Worm (Caenorhabditis elegans): Measurements from ENCODE around the gene algn-5.
A peak's percentile ranks its signal among the peaks of the same experiment; 100 is the strongest.

Gene algn-5

ce11 chrV:4192688-4193471 is 2.5 kb upstream of the algn-5 start (continued):
- TF ChIP-seq ceh-34 (tag; optimal IDR thresholded peaks at IDR 0.05) (peak; percentile 10), unc-3 (GFP tag; conservative IDR thresholded peaks at IDR 0.05) (no peak), unc-3 (tag; optimal IDR thresholded peaks at IDR 0.05) (no peak), fax-1 (tag; optimal IDR thresholded peaks at IDR 0.05) (peak; percentile 10), fkh-10 (GFP tag; optimal IDR thresholded peaks at IDR 0.05) (no peak), tbx-2 (tag; optimal IDR thresholded peaks at IDR 0.05) (peak; percentile 10), tbx-7 (tag; optimal IDR thresholded peaks at IDR 0.05) (no peak), C08G9.2 (tag; optimal IDR thresholded peaks at IDR 0.05) (peak; percentile 11)

ce11 chrV:4194587-4195211 is 678 bp upstream of the algn-5 start, which contains the start of gene Y45G5AM.9:
Y45G5AM.9 (minus strand) TSS chrV:4194637.
- TF ChIP-seq K02D7.2 (tag; optimal IDR thresholded peaks at IDR 0.05) = no peak
- no peak for TF ChIP-seq ceh-9 (tag; optimal IDR thresholded peaks at IDR 0.05)
- TF ChIP-seq nhr-11 (tag; optimal IDR thresholded peaks at IDR 0.05) = no peak
- TF ChIP-seq C38D4.7 (GFP tag; optimal IDR thresholded peaks at IDR 0.05) = peak; percentile 28
- TF ChIP-seq K09A11.1 (tag; optimal IDR thresholded peaks at IDR 0.05; ENCODE audit: insufficient read depth) = peak; percentile 25
- TF ChIP-seq ama-1 (optimal IDR thresholded peaks at IDR 0.05) = no peak
- peak; percentile 17 for TF ChIP-seq pqm-1 (tag; optimal IDR thresholded peaks at IDR 0.05)
- no peak for TF ChIP-seq ceh-22 (tag; optimal IDR thresholded peaks at IDR 0.05)
- peak; percentile 50 for TF ChIP-seq rnt-1 (tag; optimal IDR thresholded peaks at IDR 0.05)
- peak; percentile 83 for TF ChIP-seq elt-2 (tag; optimal IDR thresholded peaks at IDR 0.05)
- TF ChIP-seq ttx-3 (tag; optimal IDR thresholded peaks at IDR 0.05) = peak; percentile 40
- no peak for TF ChIP-seq pha-2 (tag; optimal IDR thresholded peaks at IDR 0.05)
- peak; percentile 8 for TF ChIP-seq fkh-10 (GFP tag; optimal IDR thresholded peaks at IDR 0.05)
- peak; percentile 2 for TF ChIP-seq C08G9.2 (tag; optimal IDR thresholded peaks at IDR 0.05)
- TF ChIP-seq odd-2 (tag; optimal IDR thresholded peaks at IDR 0.05) = no peak
- peak; percentile 81 for TF ChIP-seq tbx-2 (tag; optimal IDR thresholded peaks at IDR 0.05)
- peak; percentile 82 for TF ChIP-seq ref-2 (tag; optimal IDR thresholded peaks at IDR 0.05)
- TF ChIP-seq hlh-8 (tag; optimal IDR thresholded peaks at IDR 0.05) = peak; percentile 12
- no peak for TF ChIP-seq pha-4 (tag; optimal IDR thresholded peaks at IDR 0.05)
- TF ChIP-seq unc-86 (tag; optimal IDR thresholded peaks at IDR 0.05) = peak; percentile 53
- no peak for TF ChIP-seq lin-11 (tag; optimal IDR thresholded peaks at IDR 0.05)
- TF ChIP-seq ahr-1 (tag; optimal IDR thresholded peaks at IDR 0.05) = no peak
- peak; percentile 82 for TF ChIP-seq ceh-31 (tag; optimal IDR thresholded peaks at IDR 0.05)
- peak; percentile 76 for TF ChIP-seq nfya-1 (tag; optimal IDR thresholded peaks at IDR 0.05)
- TF ChIP-seq ceh-14 (tag; optimal IDR thresholded peaks at IDR 0.05) = peak; percentile 72
- peak; percentile 2 for TF ChIP-seq madf-2 (tag; optimal IDR thresholded peaks at IDR 0.05)
- no peak for TF ChIP-seq ceh-45 (GFP tag; IDR thresholded peaks at IDR 0.05)
- no peak for TF ChIP-seq elt-4 (tag; optimal IDR thresholded peaks at IDR 0.05)
- TF ChIP-seq tbx-7 (tag; optimal IDR thresholded peaks at IDR 0.05) = no peak
- TF ChIP-seq ceh-48 (tag; optimal IDR thresholded peaks at IDR 0.05) = peak; percentile 83
- TF ChIP-seq ceh-18 (tag; optimal IDR thresholded peaks at IDR 0.05) = peak; percentile 63
- TF ChIP-seq npax-4 (tag; optimal IDR thresholded peaks at IDR 0.05) = no peak
- peak; percentile 66 for TF ChIP-seq unc-42 (tag; optimal IDR thresholded peaks at IDR 0.05)
- TF ChIP-seq ceh-24 (tag; optimal IDR thresholded peaks at IDR 0.05) = no peak
- TF ChIP-seq ceh-34 (tag; optimal IDR thresholded peaks at IDR 0.05) = peak; percentile 63
- no peak for TF ChIP-seq T23F11.4 (GFP tag; optimal IDR thresholded peaks at IDR 0.05)
- TF ChIP-seq unc-3 (GFP tag; conservative IDR thresholded peaks at IDR 0.05) = 0 out of 2 replicates have a peak, but pooled peaks have one; percentile 25
- TF ChIP-seq unc-3 (tag; optimal IDR thresholded peaks at IDR 0.05) = peak; percentile 4
- peak; percentile 61 for TF ChIP-seq dve-1 (tag; optimal IDR thresholded peaks at IDR 0.05)
- no peak for TF ChIP-seq lim-6 (tag; optimal IDR thresholded peaks at IDR 0.05)
- TF ChIP-seq ceh-6 (GFP tag; optimal IDR thresholded peaks at IDR 0.05) = peak; percentile 30
- TF ChIP-seq hlh-6 (tag; optimal IDR thresholded peaks at IDR 0.05) = no peak
- peak; percentile 25 for TF ChIP-seq sdc-2 (tag; optimal IDR thresholded peaks at IDR 0.05)
- no peak for TF ChIP-seq zip-5 (tag; optimal IDR thresholded peaks at IDR 0.05)
- peak; percentile 18 for TF ChIP-seq che-1 (tag; optimal IDR thresholded peaks at IDR 0.05)
- peak; percentile 59 for TF ChIP-seq ceh-2 (tag; optimal IDR thresholded peaks at IDR 0.05)
- 0 out of 2 replicates have a peak, but pooled peaks have one; percentile 32 for TF ChIP-seq sox-2 (GFP tag; IDR thresholded peaks at IDR 0.05)
